Fruit fly (Drosophila melanogaster) whole organism, wandering third instar larva: Measurements from ENCODE around the gene loaf.
A peak's percentile ranks its signal among the peaks of the same experiment; 100 is the strongest.

Experiments used
- Abd-B ChIP-seq: fragments of >200 bp; optimal IDR thresholded peaks from 2 replicates; lab custom pipeline; 2017; ENCODE audit warnings: missing biosample characterization, missing genetic modification characterization
- CG32264 ChIP-seq: fragments of 200-800 bp; sonication (Bioruptor generic); optimal IDR thresholded peaks from 2 replicates; lab custom pipeline; 2016; ENCODE audit warnings: missing biosample characterization, missing genetic modification characterization
- CG9705 ChIP-seq: fragments of 200-800 bp; sonication (Bioruptor generic); optimal IDR thresholded peaks from 2 replicates; lab custom pipeline; 2018; ENCODE audit warnings: missing biosample characterization, mild to moderate bottlenecking, missing genetic modification characterization
- CrebA ChIP-seq: fragments of 200-800 bp; sonication (Bioruptor generic); optimal IDR thresholded peaks from 2 replicates; lab custom pipeline; 2016; ENCODE audit warnings: missing biosample characterization, mild to moderate bottlenecking, missing genetic modification characterization, borderline replicate concordance
- Dfd ChIP-seq: fragments of >200 bp; optimal IDR thresholded peaks from 2 replicates; lab custom pipeline; 2017; ENCODE audit warnings: missing biosample characterization, missing genetic modification characterization
- Dif ChIP-seq: fragments of 200-275, 200-300 bp; sonication (Bioruptor generic); optimal IDR thresholded peaks from 2 replicates; lab custom pipeline; 2018; ENCODE audit warnings: missing biosample characterization, missing genetic modification characterization; ENCODE audit not compliant: partially characterized antibody
- GATAd ChIP-seq: sonication (Bioruptor generic); optimal IDR thresholded peaks from 2 replicates; lab custom pipeline; 2016; ENCODE audit warnings: missing biosample characterization, missing genetic modification characterization
- HLH106 ChIP-seq: fragments of 200-800 bp; optimal IDR thresholded peaks from 3 replicates; lab custom pipeline; 2019; ENCODE audit warnings: missing biosample characterization, mild to moderate bottlenecking, missing genetic modification characterization, moderate library complexity
- Hnf4 ChIP-seq: fragments of 200-800 bp; sonication (Bioruptor generic); optimal IDR thresholded peaks from 2 replicates; lab custom pipeline; 2016; ENCODE audit warnings: missing biosample characterization, mild to moderate bottlenecking, missing genetic modification characterization
- Hr78 ChIP-seq: fragments of >200 bp; optimal IDR thresholded peaks from 2 replicates; lab custom pipeline; 2017; ENCODE audit warnings: missing biosample characterization, missing genetic modification characterization
- Hr83 ChIP-seq: fragments of 200-300 bp; sonication (Bioruptor generic); optimal IDR thresholded peaks from 2 replicates; lab custom pipeline; 2016; ENCODE audit warnings: missing biosample characterization, mild to moderate bottlenecking, missing genetic modification characterization, moderate library complexity; ENCODE audit not compliant: poor library complexity, severe bottlenecking
- Jra ChIP-seq: sonication (Bioruptor generic); optimal IDR thresholded peaks from 2 replicates; lab custom pipeline; 2016; ENCODE audit warnings: missing biosample characterization, missing genetic modification characterization
- Mio ChIP-seq: sonication (Bioruptor generic); optimal IDR thresholded peaks from 2 replicates; lab custom pipeline; 2016; ENCODE audit warnings: missing biosample characterization, missing genetic modification characterization
- Myc ChIP-seq: fragments of >200 bp; optimal IDR thresholded peaks from 2 replicates; lab custom pipeline; 2017
- N ChIP-seq: fragments of >200 bp; optimal IDR thresholded peaks from 2 replicates; lab custom pipeline; 2018; ENCODE audit warnings: missing biosample characterization, missing external identifiers, missing genetic modification characterization
- OdsH ChIP-seq: fragments of 200-800 bp; sonication (Bioruptor generic); optimal IDR thresholded peaks from 2 replicates; lab custom pipeline; 2016; ENCODE audit warnings: missing biosample characterization, mild to moderate bottlenecking, missing genetic modification characterization
- Rel ChIP-seq, 2 experiments: fragments of 200-800 bp; sonication (Bioruptor generic) in 1 of 2; optimal IDR thresholded peaks; 2 replicates in 1 of 2; 3 replicates in 1 of 2; lab custom pipeline; 2016 to 2019; ENCODE audit warnings: mild to moderate bottlenecking in 2 of 2, missing biosample characterization in 2 of 2, missing genetic modification characterization in 2 of 2, moderate library complexity in 1 of 2
- Sp1 ChIP-seq: fragments of 200-800 bp; sonication (Bioruptor generic); optimal IDR thresholded peaks from 3 replicates; lab custom pipeline; 2019; ENCODE audit warnings: missing biosample characterization, mild to moderate bottlenecking, missing genetic modification characterization, moderate library complexity
- Vsx2 ChIP-seq: fragments of 200-300, 225-300 bp; sonication (Bioruptor generic); optimal IDR thresholded peaks from 2 replicates; lab custom pipeline; 2018; ENCODE audit warnings: missing biosample characterization, missing genetic modification characterization; ENCODE audit not compliant: partially characterized antibody
- br ChIP-seq: fragments of 200-800 bp; sonication (Bioruptor generic); optimal IDR thresholded peaks from 2 replicates; lab custom pipeline; 2016; ENCODE audit warnings: missing biosample characterization, missing genetic modification characterization
- brk ChIP-seq: fragments of 200-800 bp; sonication (Bioruptor generic); optimal IDR thresholded peaks from 2 replicates; lab custom pipeline; 2016; ENCODE audit warnings: missing biosample characterization, mild to moderate bottlenecking, missing genetic modification characterization
- dl ChIP-seq, 2 experiments: fragments of 175-275, 200-275 bp in 1 of 2; fragments of 200-275 bp in 1 of 2; sonication (Bioruptor generic); optimal IDR thresholded peaks; lab custom pipeline; 2018; ENCODE audit warnings: mild to moderate bottlenecking in 2 of 2, missing biosample characterization in 2 of 2, missing genetic modification characterization in 2 of 2, moderate library complexity in 2 of 2; ENCODE audit not compliant: partially characterized antibody in 2 of 2, insufficient read depth in 1 of 2
- dmrt93B ChIP-seq: fragments of 200-800 bp; sonication (Bioruptor generic); optimal IDR thresholded peaks from 2 replicates; lab custom pipeline; 2018; ENCODE audit warnings: missing biosample characterization, mild to moderate bottlenecking, missing genetic modification characterization
- dsf ChIP-seq: sonication (Bioruptor generic); optimal IDR thresholded peaks from 2 replicates; lab custom pipeline; 2016; ENCODE audit warnings: missing biosample characterization, missing genetic modification characterization, borderline replicate concordance
- ey ChIP-seq: fragments of 200-800 bp; sonication (Bioruptor generic); optimal IDR thresholded peaks from 2 replicates; lab custom pipeline; 2016; ENCODE audit warnings: missing biosample characterization, missing genetic modification characterization
- foxo ChIP-seq, 2 experiments: fragments of 200-800 bp; sonication (Bioruptor generic); optimal IDR thresholded peaks; 2 replicates in 1 of 2; 3 replicates in 1 of 2; lab custom pipeline; 2016 to 2017; ENCODE audit warnings: missing biosample characterization in 2 of 2, missing genetic modification characterization in 2 of 2
- fru ChIP-seq: fragments of 200-800 bp; sonication (Bioruptor generic); optimal IDR thresholded peaks from 3 replicates; lab custom pipeline; 2016; ENCODE audit warnings: missing biosample characterization, mild to moderate bottlenecking, missing genetic modification characterization
- h ChIP-seq: fragments of 200-800 bp; sonication (Bioruptor generic); optimal IDR thresholded peaks from 3 replicates; lab custom pipeline; 2016; ENCODE audit warnings: missing biosample characterization, mild to moderate bottlenecking, missing genetic modification characterization
- jim ChIP-seq: fragments of 175-275, 200-325 bp; sonication (Bioruptor generic); optimal IDR thresholded peaks from 2 replicates; lab custom pipeline; 2016; ENCODE audit warnings: missing biosample characterization, mild to moderate bottlenecking, missing genetic modification characterization
- lola ChIP-seq: fragments of >200 bp; optimal IDR thresholded peaks from 2 replicates; lab custom pipeline; 2017; ENCODE audit warnings: missing biosample characterization, missing genetic modification characterization
- pan ChIP-seq: fragments of >200 bp; optimal IDR thresholded peaks from 2 replicates; lab custom pipeline; 2017
- psq ChIP-seq: fragments of 200-800 bp; sonication (Bioruptor generic); optimal IDR thresholded peaks from 3 replicates; lab custom pipeline; 2017; ENCODE audit warnings: missing biosample characterization, mild to moderate bottlenecking, missing genetic modification characterization, moderate library complexity
- rgr ChIP-seq: fragments of 200-800 bp; sonication (Bioruptor generic); optimal IDR thresholded peaks from 3 replicates; lab custom pipeline; 2016; ENCODE audit warnings: missing biosample characterization, mild to moderate bottlenecking, missing genetic modification characterization
- sage ChIP-seq: fragments of 200-800 bp; sonication (Bioruptor generic); optimal IDR thresholded peaks from 2 replicates; lab custom pipeline; 2016; ENCODE audit warnings: missing biosample characterization, mild to moderate bottlenecking, missing genetic modification characterization
- sv ChIP-seq: fragments of 200-800 bp; sonication (Bioruptor generic); optimal IDR thresholded peaks from 3 replicates; lab custom pipeline; 2016; ENCODE audit warnings: missing biosample characterization, missing genetic modification characterization
- tai ChIP-seq: sonication (Bioruptor generic); optimal IDR thresholded peaks from 2 replicates; lab custom pipeline; 2016; ENCODE audit warnings: missing biosample characterization, missing genetic modification characterization
- usp ChIP-seq: fragments of >200 bp; optimal IDR thresholded peaks from 2 replicates; lab custom pipeline; 2017; ENCODE audit warnings: missing biosample characterization, missing genetic modification characterization
- woc ChIP-seq: sonication (Bioruptor generic); optimal IDR thresholded peaks from 2 replicates; lab custom pipeline; 2016; ENCODE audit warnings: missing biosample characterization, mild to moderate bottlenecking, missing genetic modification characterization

Gene loaf

DNA sequence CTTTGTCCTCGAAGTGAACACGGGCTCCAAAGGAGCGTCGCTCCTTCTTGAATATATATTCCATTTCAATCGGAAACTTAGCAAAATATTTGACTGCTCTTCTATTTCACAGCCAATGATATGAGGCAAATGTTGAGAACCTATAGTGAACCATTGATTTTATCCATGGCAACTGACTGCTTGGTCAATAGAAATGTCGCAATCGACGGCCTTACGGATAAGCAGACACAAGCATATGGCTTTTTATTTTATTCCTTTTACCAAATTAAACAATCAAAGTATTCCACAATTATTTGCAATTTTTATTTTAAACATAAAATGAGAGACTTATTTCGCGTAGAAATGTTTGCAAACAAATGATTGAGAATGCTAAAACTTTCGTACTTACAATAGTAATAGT, 66.8 kb downstream of the loaf start, which contains the start of gene Dnai2:
TSS of gene Dnai2 (minus strand) at position 101 of the 400 bp plus-strand sequence.
- TF ChIP-seq dsf (GFP tag; lab: Kevin White, UChicago) (no peak), Hr83 (GFP tag; lab: Kevin White, UChicago) (no peak), Rel (GFP tag; optimal IDR thresholded peaks at IDR 0.05; lab: Kevin White, UChicago) (no peak), Rel (tag; optimal IDR thresholded peaks at IDR 0.05; lab: Kevin White, UChicago) (no peak), tai (GFP tag; lab: Kevin White, UChicago) (no peak), CG9705 (GFP tag; lab: Kevin White, UChicago) (no peak), Dif (no peak), br (GFP tag; lab: Kevin White, UChicago) (no peak), Vsx2 (GFP tag; lab: Kevin White, UChicago) (no peak), Myc (lab: Kevin White, UChicago) (no peak), brk (GFP tag; lab: Kevin White, UChicago) (no peak), jim (GFP tag; lab: Kevin White, UChicago) (no peak), sage (GFP tag; lab: Kevin White, UChicago) (no peak), rgr (GFP tag; lab: Kevin White, UChicago) (no peak), Hnf4 (no peak), Hr78 (GFP tag; lab: Kevin White, UChicago) (no peak), lola (no peak), N (no peak), woc (GFP tag; lab: Kevin White, UChicago) (no peak), usp (GFP tag; lab: Kevin White, UChicago) (no peak)
- TF ChIP-seq, all 38 proteins: peak for 0

DNA sequence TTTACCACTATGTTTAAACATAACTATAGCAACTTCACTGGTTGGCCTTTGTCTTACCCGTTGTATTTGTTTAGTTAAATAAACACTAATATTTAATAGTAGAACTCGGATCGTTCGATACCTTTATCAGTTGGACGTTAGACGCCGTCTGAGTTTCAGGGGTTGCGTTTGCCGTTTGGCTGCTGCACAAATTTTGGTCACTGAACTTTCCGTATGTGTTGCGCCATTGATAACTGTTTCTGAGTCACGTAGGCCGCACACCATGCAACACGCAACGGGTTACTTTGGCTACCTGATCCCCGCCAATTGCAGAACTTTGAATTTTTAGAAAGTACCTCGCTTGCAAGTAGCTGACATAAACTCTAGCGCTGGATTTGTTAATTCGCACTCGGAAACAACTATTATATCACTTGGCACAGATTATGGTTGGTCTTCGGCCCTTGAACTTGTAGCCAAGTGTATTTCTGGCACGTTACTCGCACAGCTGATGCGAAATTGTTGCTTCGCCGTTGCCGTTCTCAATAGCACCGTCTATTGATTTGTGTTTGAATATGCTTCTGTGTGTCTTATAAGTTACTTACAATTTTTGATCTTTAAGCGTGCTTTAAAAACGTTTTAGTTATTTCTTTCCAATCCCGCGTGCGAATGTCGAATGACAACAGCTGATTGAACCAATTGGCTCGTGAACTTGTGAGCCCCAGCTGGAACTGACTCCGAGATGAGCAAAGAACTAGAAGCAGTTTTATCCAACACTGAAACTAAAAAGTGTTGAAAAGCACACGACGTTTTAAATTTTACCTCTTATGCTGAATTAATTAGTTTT, 69.5 kb downstream of the loaf start, which contains the start of gene Dph1:
TSS of gene Dph1 (minus strand) at position 670 of the 823 bp plus-strand sequence.
- TF ChIP-seq br (GFP tag; lab: Kevin White, UChicago) (peak; percentile 90), HLH106 (tag; lab: Kevin White, UChicago) (peak; percentile 76), Rel (GFP tag; optimal IDR thresholded peaks at IDR 0.05; lab: Kevin White, UChicago) (peak; percentile 58), Rel (tag; optimal IDR thresholded peaks at IDR 0.05; lab: Kevin White, UChicago) (peak; percentile 39), sv (GFP tag; lab: Kevin White, UChicago) (peak; percentile 62), Vsx2 (GFP tag; lab: Kevin White, UChicago) (no peak), tai (GFP tag; lab: Kevin White, UChicago) (no peak), rgr (GFP tag; lab: Kevin White, UChicago) (peak; percentile 91), Hnf4 (peak; percentile 48), Hr78 (GFP tag; lab: Kevin White, UChicago) (no peak), ey (GFP tag; lab: Kevin White, UChicago) (peak; percentile 88), dl (GFP tag; optimal IDR thresholded peaks at IDR 0.05; lab: Kevin White, UChicago; ENCODE audit: insufficient read depth in 1 of 2, partially characterized antibody in 2 of 2) (no peak), fru (GFP tag; lab: Kevin White, UChicago) (peak; percentile 90), Jra (GFP tag; lab: Kevin White, UChicago) (peak; percentile 69), pan (no peak), psq (GFP tag; lab: Kevin White, UChicago) (peak; percentile 77), CG32264 (peak; percentile 70), CrebA (GFP tag; lab: Kevin White, UChicago) (no peak), Sp1 (GFP tag; lab: Kevin White, UChicago) (peak; percentile 81), jim (GFP tag; lab: Kevin White, UChicago) (no peak), Dfd (GFP tag; lab: Kevin White, UChicago) (no peak), foxo (GFP tag; optimal IDR thresholded peaks at IDR 0.05; lab: Kevin White, UChicago) (peak in 1 of 2 experiments; percentile 91), N (no peak), h (GFP tag; lab: Kevin White, UChicago) (peak; percentile 88), GATAd (GFP tag; lab: Kevin White, UChicago) (no peak), dmrt93B (GFP tag; lab: Kevin White, UChicago) (peak; percentile 82), OdsH (GFP tag; lab: Kevin White, UChicago) (peak; percentile 84), lola (no peak), Hr83 (GFP tag; lab: Kevin White, UChicago) (peak; percentile 62), woc (GFP tag; lab: Kevin White, UChicago) (peak; percentile 74), dsf (GFP tag; lab: Kevin White, UChicago) (no peak), Mio (GFP tag; lab: Kevin White, UChicago) (no peak), Dif (no peak), sage (GFP tag; lab: Kevin White, UChicago) (peak; percentile 7), CG9705 (GFP tag; lab: Kevin White, UChicago) (no peak), brk (GFP tag; lab: Kevin White, UChicago) (peak; percentile 61), Myc (lab: Kevin White, UChicago) (peak; percentile 42), Abd-B (GFP tag; lab: Kevin White, UChicago) (no peak), usp (GFP tag; lab: Kevin White, UChicago) (no peak)
